Worm (Caenorhabditis elegans): ENCODE measurements around the gene K07G6.1.

The K07G6.1 gene

ce11 chrII:1722394-1722793 lies 19.0 kb upstream of the K07G6.1 start, which contains the start of the genes fbxb-5 and btb-8:
Gene fbxb-5 (minus strand): TSS chrII:1722494.
Gene btb-8 (plus strand): TSS chrII:1722770.
- TF ChIP-seq mxl-3 (GFP tag; optimal IDR thresholded peaks at IDR 0.05) (no peak), R02D3.7 (tag; optimal IDR thresholded peaks at IDR 0.05) (no peak), gei-8 (GFP tag; optimal IDR thresholded peaks at IDR 0.05) (no peak), unc-62 (GFP tag; optimal IDR thresholded peaks at IDR 0.05 in 1 of 2) (no peak), unc-62 (tag; optimal IDR thresholded peaks at IDR 0.05) (no peak), zfp-3 (GFP tag; conservative IDR thresholded peaks at IDR 0.05) (no peak), php-3 (GFP tag; IDR thresholded peaks at IDR 0.05) (no peak), rbr-2 (tag; optimal IDR thresholded peaks at IDR 0.05) (no peak), F37D6.2 (tag; optimal IDR thresholded peaks at IDR 0.05) (no peak)

DNA sequence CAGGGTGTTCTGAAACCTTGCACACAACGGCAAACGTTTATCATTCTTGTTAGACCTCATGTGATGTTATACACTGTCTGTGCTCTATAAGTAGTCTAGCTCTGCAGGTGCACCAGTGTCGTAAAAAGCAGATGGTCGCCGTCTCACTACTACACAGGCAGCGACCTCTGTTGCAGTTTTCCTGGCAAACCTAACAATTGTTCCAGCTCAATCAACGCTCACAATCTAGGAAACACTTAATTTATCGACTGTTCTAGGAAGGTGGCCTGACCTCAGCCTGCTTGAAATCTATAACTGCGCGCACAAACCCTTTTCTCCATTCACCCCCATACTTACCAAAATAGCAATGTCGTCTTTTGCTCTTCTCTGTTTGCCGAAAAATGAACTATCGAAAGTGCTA lies 17.0 kb upstream of the K07G6.1 start, which contains the start of gene fbxb-11:
Gene fbxb-11, plus strand, starts transcription at position 301 of the 400 bp plus-strand sequence.
- TF ChIP-seq F37D6.2 (tag; optimal IDR thresholded peaks at IDR 0.05) = no peak
- TF ChIP-seq pqm-1 (tag; optimal IDR thresholded peaks at IDR 0.05) = no peak
- no peak for TF ChIP-seq ZK546.5 (tag; optimal IDR thresholded peaks at IDR 0.05)
- no peak for TF ChIP-seq zfp-3 (GFP tag; conservative IDR thresholded peaks at IDR 0.05)
- no peak for TF ChIP-seq ceh-28 (tag; optimal IDR thresholded peaks at IDR 0.05)
- TF ChIP-seq rbr-2 (tag; optimal IDR thresholded peaks at IDR 0.05) = no peak
- no peak for TF ChIP-seq dmd-8 (GFP tag; IDR thresholded peaks at IDR 0.05)
- TF ChIP-seq ZK337.2 (GFP tag; IDR thresholded peaks at IDR 0.05) = no peak
- no peak for TF ChIP-seq ama-1 (optimal IDR thresholded peaks at IDR 0.05)
- no peak for TF ChIP-seq Y105C5A.15 (GFP tag; IDR thresholded peaks at IDR 0.05)
- TF ChIP-seq ceh-82 (tag; optimal IDR thresholded peaks at IDR 0.05) = no peak
- no peak for TF ChIP-seq tag-97 (GFP tag; IDR thresholded peaks at IDR 0.05)
- TF ChIP-seq Y5F2A.4 (GFP tag; optimal IDR thresholded peaks at IDR 0.05) = no peak
- TF ChIP-seq mdt-29 (GFP tag; IDR thresholded peaks at IDR 0.05) = no peak

DNA sequence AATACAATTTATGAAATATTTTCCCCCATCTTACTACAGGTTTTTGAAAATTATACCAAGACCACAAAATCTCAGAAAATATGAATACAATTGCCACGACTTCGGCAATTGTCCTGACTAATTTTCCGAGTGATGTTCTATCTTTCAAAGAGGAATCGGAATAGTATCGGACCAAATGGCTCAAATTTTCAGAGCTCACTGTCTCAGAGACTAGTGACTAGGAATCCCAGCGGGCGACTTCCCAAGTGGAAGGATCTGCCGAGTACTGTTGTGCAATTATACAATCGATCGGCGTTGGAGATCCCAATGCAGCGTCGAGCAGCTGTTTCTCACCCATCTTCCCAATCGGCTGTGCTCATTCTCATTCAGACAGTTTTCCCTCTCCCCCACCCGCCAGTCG lies 15.6 kb upstream of the K07G6.1 start, which contains the start of gene F45C12.17:
Gene F45C12.17, plus strand, starts transcription at position 377 of the 400 bp plus-strand sequence.
- TF ChIP-seq unc-39 (tag; optimal IDR thresholded peaks at IDR 0.05) (no peak), duxl-1 (tag; optimal IDR thresholded peaks at IDR 0.05; ENCODE audit: poor library complexity) (no peak), unc-62 (GFP tag; optimal IDR thresholded peaks at IDR 0.05 in 1 of 2) (peak in 1 of 2 experiments; percentile 63), unc-62 (tag; optimal IDR thresholded peaks at IDR 0.05) (no peak), T26A8.4 (GFP tag; IDR thresholded peaks at IDR 0.05) (no peak), aha-1 (tag) (peak; percentile 60), sdz-12 (GFP tag; optimal IDR thresholded peaks at IDR 0.05) (no peak), snpc-1.2 (GFP tag; IDR thresholded peaks at IDR 0.05) (no peak), F44E2.7 (GFP tag; IDR thresholded peaks at IDR 0.05) (no peak), nhr-28 (tag; optimal IDR thresholded peaks at IDR 0.05) (no peak), ztf-11 (tag; optimal IDR thresholded peaks at IDR 0.05) (no peak), daf-19 (GFP tag; conservative IDR thresholded peaks at IDR 0.05) (no peak), tra-1 (GFP tag; IDR thresholded peaks at IDR 0.05) (no peak), jun-1 (tag; optimal IDR thresholded peaks at IDR 0.05) (no peak)

- peak; percentile 51 for TF ChIP-seq hlh-11 (tag; optimal IDR thresholded peaks at IDR 0.05)
- peak; percentile 4 for TF ChIP-seq duxl-1 (tag; optimal IDR thresholded peaks at IDR 0.05; ENCODE audit: poor library complexity)
- TF ChIP-seq nhr-28 (tag; optimal IDR thresholded peaks at IDR 0.05) = peak; percentile 84
- no peak for TF ChIP-seq nhr-11 (tag; optimal IDR thresholded peaks at IDR 0.05)
- 0 out of 2 replicates have a peak, but pooled peaks have one; percentile 11 for TF ChIP-seq php-3 (GFP tag; IDR thresholded peaks at IDR 0.05)
- no peak for TF ChIP-seq zip-2 (tag; optimal IDR thresholded peaks at IDR 0.05)
- TF ChIP-seq egl-43 (GFP tag; IDR thresholded peaks at IDR 0.05) = no peak
- no peak for TF ChIP-seq cey-2 (tag; optimal IDR thresholded peaks at IDR 0.05; ENCODE audit: borderline replicate concordance, insufficient read depth)
- TF ChIP-seq T26A8.4 (GFP tag; IDR thresholded peaks at IDR 0.05) = no peak
- no peak for TF ChIP-seq aly-2 (tag; optimal IDR thresholded peaks at IDR 0.05)
- TF ChIP-seq skn-1 (tag; optimal IDR thresholded peaks at IDR 0.05) = no peak
- no peak for TF ChIP-seq Y48G9A.11 (GFP tag; IDR thresholded peaks at IDR 0.05)
- no peak for TF ChIP-seq nhr-77 (tag; optimal IDR thresholded peaks at IDR 0.05)
- no peak for TF ChIP-seq madf-9 (GFP tag; conservative IDR thresholded peaks at IDR 0.05)
- no peak for TF ChIP-seq egl-27 (tag; optimal IDR thresholded peaks at IDR 0.05)
- TF ChIP-seq nhr-76 (tag; optimal IDR thresholded peaks at IDR 0.05) = no peak
- peak; percentile 96 for TF ChIP-seq pqm-1 (tag; optimal IDR thresholded peaks at IDR 0.05)
- no peak for TF ChIP-seq F26F4.8 (GFP tag; conservative IDR thresholded peaks at IDR 0.05)
- TF ChIP-seq dpl-1 (GFP tag; optimal IDR thresholded peaks at IDR 0.05) = no peak
- TF ChIP-seq vab-7 (GFP tag; IDR thresholded peaks at IDR 0.05) = no peak
- no peak for TF ChIP-seq nhr-48 (tag; optimal IDR thresholded peaks at IDR 0.05)
These were observed 13.1 kb upstream of the K07G6.1 start, which contains the start of gene btb-9 for ce11 chrII:1728253-1728652. Gene btb-9 (plus strand): TSS chrII:1728506.

Measured in whole organism, L4 larva.